Worm (Caenorhabditis elegans) whole organism, early embryonic: ENCODE results near the gene lsd-1.

Experiments
- B0310.2 ChIP-seq: sonication (generic microtip); optimal IDR thresholded peaks from 2 replicates; lab custom pipeline; 2016; ENCODE audit warnings: mild to moderate bottlenecking, missing genetic modification characterization, missing compliant biosample characterization
- aly-1 ChIP-seq: sonication (generic microtip); optimal IDR thresholded peaks from 2 replicates; lab custom pipeline; 2016; ENCODE audit warnings: missing genetic modification characterization, missing compliant biosample characterization
- ama-1 ChIP-seq: fragments of 150-350 bp; optimal IDR thresholded peaks from 2 replicates; lab custom pipeline; 2014
- ceh-13 ChIP-seq: fragments of 200-800 bp; sonication (Bioruptor generic); optimal IDR thresholded peaks from 2 replicates; lab custom pipeline; 2018; ENCODE audit warnings: mild to moderate bottlenecking, missing genetic modification characterization, missing compliant biosample characterization
- ceh-36 ChIP-seq: sonication (generic microtip); optimal IDR thresholded peaks from 2 replicates; lab custom pipeline; 2016; ENCODE audit warnings: missing genetic modification characterization, inconsistent platforms, missing compliant biosample characterization
- ets-7 ChIP-seq: sonication (generic microtip); optimal IDR thresholded peaks from 2 replicates; lab custom pipeline; 2016; ENCODE audit warnings: missing genotype, missing genetic modification characterization, missing compliant biosample characterization
- flt-1 ChIP-seq: fragments of 200-800 bp; sonication (Bioruptor generic); IDR thresholded peaks from 2 replicates; pipeline ENCODE4 v1.3.6; 2022; ENCODE audit warnings: missing genetic modification characterization, missing compliant biosample characterization
- hmbx-1 ChIP-seq: sonication (generic microtip); optimal IDR thresholded peaks from 2 replicates; lab custom pipeline; 2016; ENCODE audit warnings: mild to moderate bottlenecking, missing genetic modification characterization, missing compliant biosample characterization
- hmg-4 ChIP-seq: fragments of 200-800 bp; sonication (Bioruptor generic); optimal IDR thresholded peaks from 2 replicates; lab custom pipeline; 2018; ENCODE audit warnings: mild to moderate bottlenecking, missing genetic modification characterization, missing compliant biosample characterization
- hnd-1 ChIP-seq: sonication (generic microtip); optimal IDR thresholded peaks from 2 replicates; lab custom pipeline; 2016; ENCODE audit warnings: missing genetic modification characterization, missing compliant biosample characterization
- scrt-1 ChIP-seq: fragments of 200-800 bp; sonication (Bioruptor generic); IDR thresholded peaks from 2 replicates; pipeline ENCODE4 v1.3.6; 2022; ENCODE audit warnings: missing genetic modification characterization, missing compliant biosample characterization
- sea-1 ChIP-seq: fragments of 200-800 bp; sonication (Bioruptor generic); conservative IDR thresholded peaks from 2 replicates; pipeline ENCODE4 v1.3.6; 2022; ENCODE audit warnings: missing genetic modification characterization, missing compliant biosample characterization
- tbx-37 ChIP-seq: fragments of 200-800 bp; sonication (Bioruptor generic); conservative IDR thresholded peaks from 2 replicates; pipeline ENCODE4 v1.3.6; 2022; ENCODE audit warnings: missing genetic modification reagents, missing genetic modification characterization, missing compliant biosample characterization
- tra-4 ChIP-seq: sonication (generic microtip); optimal IDR thresholded peaks from 2 replicates; lab custom pipeline; 2017; ENCODE audit warnings: missing genetic modification characterization, missing compliant biosample characterization

DNA sequence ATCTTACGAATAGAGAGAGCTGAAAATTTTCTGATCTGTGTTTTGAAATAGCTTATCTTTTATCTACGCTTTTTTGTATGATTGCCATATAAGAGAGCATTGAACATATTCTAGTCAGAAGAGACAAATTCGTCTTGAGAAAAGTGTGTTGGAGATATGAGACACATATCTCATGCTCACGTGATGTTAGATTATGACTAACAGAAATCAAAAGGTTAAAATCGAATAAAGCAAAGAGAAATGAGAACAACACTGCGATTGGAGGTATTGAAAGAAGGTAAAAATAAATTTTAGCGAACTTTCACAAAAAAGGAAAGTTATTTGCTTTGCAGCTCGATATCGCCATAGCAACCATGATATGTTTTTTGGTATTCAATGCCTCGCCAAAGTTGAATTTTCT, 33.4 kb downstream of the lsd-1 start, which contains the start of gene nhr-167:
- TF ChIP-seq flt-1 (GFP tag; lab: Robert Waterston, UW) (no peak), hmg-4 (no peak), aly-1 (tag; lab: Kevin White, UChicago) (no peak), ama-1 (no peak), scrt-1 (GFP tag; lab: Robert Waterston, UW) (no peak), tbx-37 (GFP tag; lab: Robert Waterston, UW) (no peak), ets-7 (tag; lab: Kevin White, UChicago) (no peak), ceh-13 (GFP tag; lab: Kevin White, UChicago) (no peak), hmbx-1 (tag; lab: Kevin White, UChicago) (no peak), hnd-1 (tag; lab: Kevin White, UChicago) (no peak), B0310.2 (no peak), sea-1 (GFP tag; lab: Robert Waterston, UW) (no peak), tra-4 (tag; lab: Kevin White, UChicago) (no peak), ceh-36 (tag; lab: Kevin White, UChicago) (no peak)
